Worm (Caenorhabditis elegans) whole organism, L1 larva: ENCODE results near the gene grl-1.

Experiments used
- C04F5.9 ChIP-seq: sonication (generic microtip); optimal IDR thresholded peaks from 2 replicates; lab custom pipeline; 2016; ENCODE audit warnings: missing genetic modification characterization, missing compliant biosample characterization
- ceh-63 ChIP-seq: fragments of 200-800 bp; sonication (Bioruptor generic); optimal IDR thresholded peaks from 2 replicates; lab custom pipeline; 2018; ENCODE audit warnings: mild to moderate bottlenecking, missing genetic modification characterization, missing compliant biosample characterization
- ceh-88 ChIP-seq: fragments of 200-800 bp; sonication (Bioruptor generic); IDR thresholded peaks from 2 replicates; pipeline ENCODE4 v1.3.6; 2022; ENCODE audit warnings: missing genetic modification characterization, missing compliant biosample characterization
- dpl-1 ChIP-seq, 3 experiments: fragments of 150-350 bp in 2 of 3; sonication (generic microtip) in 1 of 3; optimal IDR thresholded peaks; 2 replicates each; lab custom pipeline; 2014 to 2017; ENCODE audit warnings: missing biosample characterization in 3 of 3, missing genetic modification characterization in 3 of 3, missing genetic modification reagents in 3 of 3
- efl-3 ChIP-seq: fragments of 200-800 bp; sonication (Bioruptor generic); optimal IDR thresholded peaks from 2 replicates; lab custom pipeline; 2018; ENCODE audit warnings: mild to moderate bottlenecking, missing genetic modification characterization, missing compliant biosample characterization
- egl-13 ChIP-seq: sonication (generic microtip); optimal IDR thresholded peaks from 2 replicates; lab custom pipeline; 2016; ENCODE audit warnings: missing genotype, missing genetic modification reagents, missing genetic modification characterization, missing compliant biosample characterization
- elt-2 ChIP-seq: sonication (generic microtip); optimal IDR thresholded peaks from 2 replicates; lab custom pipeline; 2016; ENCODE audit warnings: missing genetic modification characterization, mild to moderate bottlenecking, inconsistent platforms, missing compliant biosample characterization, missing genetic modification reagents
- ets-5 ChIP-seq: fragments of 200-800 bp; sonication (Bioruptor generic); IDR thresholded peaks from 2 replicates; pipeline ENCODE4 v1.3.6; 2022; ENCODE audit warnings: missing genetic modification characterization, missing compliant biosample characterization
- fkh-10 ChIP-seq: sonication (generic microtip); optimal IDR thresholded peaks from 2 replicates; lab custom pipeline; 2017; ENCODE audit warnings: missing biosample characterization, missing genetic modification reagents, missing genetic modification characterization
- fkh-4 ChIP-seq: sonication (generic microtip); optimal IDR thresholded peaks from 2 replicates; lab custom pipeline; 2016; ENCODE audit warnings: missing compliant biosample characterization, missing genetic modification characterization, borderline replicate concordance
- fkh-8 ChIP-seq: sonication (generic microtip); optimal IDR thresholded peaks from 2 replicates; lab custom pipeline; 2016; ENCODE audit warnings: mild to moderate bottlenecking, missing genetic modification characterization, missing compliant biosample characterization
- fos-1 ChIP-seq: fragments of 150-350 bp; optimal IDR thresholded peaks from 2 replicates; lab custom pipeline; 2014; ENCODE audit warnings: missing biosample characterization, missing genetic modification characterization
- hlh-17 ChIP-seq: fragments of 200-800 bp; sonication (Bioruptor generic); optimal IDR thresholded peaks from 2 replicates; lab custom pipeline; 2018; ENCODE audit warnings: missing genetic modification characterization, mild to moderate bottlenecking, missing compliant biosample characterization, moderate library complexity, borderline replicate concordance
- hlh-4 ChIP-seq: sonication (generic microtip); optimal IDR thresholded peaks from 2 replicates; lab custom pipeline; 2016; ENCODE audit warnings: mild to moderate bottlenecking, missing genetic modification characterization, missing compliant biosample characterization
- hpl-2 ChIP-seq: fragments of 150-350 bp; optimal IDR thresholded peaks from 2 replicates; lab custom pipeline; 2014; ENCODE audit warnings: missing biosample characterization, missing genetic modification reagents, missing genetic modification characterization
- irx-1 ChIP-seq: sonication (generic microtip); optimal IDR thresholded peaks from 2 replicates; lab custom pipeline; 2016; ENCODE audit warnings: missing genetic modification characterization, missing compliant biosample characterization
- jun-1 ChIP-seq: fragments of 150-350 bp; optimal IDR thresholded peaks from 2 replicates; lab custom pipeline; 2014; ENCODE audit warnings: missing biosample characterization, missing genetic modification reagents, missing genetic modification characterization
- lin-13 ChIP-seq: fragments of 150-350 bp; optimal IDR thresholded peaks from 2 replicates; lab custom pipeline; 2014; ENCODE audit warnings: missing biosample characterization, missing genetic modification reagents, missing genetic modification characterization
- lin-14 ChIP-seq: fragments of 200-800 bp; sonication (Bioruptor generic); optimal IDR thresholded peaks from 2 replicates; lab custom pipeline; 2018; ENCODE audit warnings: mild to moderate bottlenecking, missing genetic modification characterization, moderate library complexity, missing compliant biosample characterization
- lin-35 ChIP-seq, 2 experiments: fragments of 150-350 bp; optimal IDR thresholded peaks; 2 replicates each; lab custom pipeline; 2014; ENCODE audit warnings: missing biosample characterization in 2 of 2, missing genetic modification characterization in 2 of 2, missing genetic modification reagents in 2 of 2
- lin-39 ChIP-seq: fragments of 150-350 bp; optimal IDR thresholded peaks from 2 replicates; lab custom pipeline; 2014; ENCODE audit warnings: missing biosample characterization, missing genetic modification reagents, missing genetic modification characterization
- lsy-2 ChIP-seq, 2 experiments: fragments of 150-350 bp; optimal IDR thresholded peaks; 2 replicates each; lab custom pipeline; 2014; ENCODE audit warnings: missing biosample characterization in 2 of 2, missing genetic modification characterization in 2 of 2
- mab-9 ChIP-seq: fragments of 200-800 bp; sonication (Bioruptor generic); IDR thresholded peaks from 2 replicates; pipeline ENCODE4 v1.3.6; 2022; ENCODE audit warnings: missing genetic modification reagents, missing genetic modification characterization, missing compliant biosample characterization
- mep-1 ChIP-seq: fragments of 150-350 bp; optimal IDR thresholded peaks from 2 replicates; lab custom pipeline; 2014; ENCODE audit warnings: missing biosample characterization, missing genetic modification characterization
- nhr-20 ChIP-seq: sonication (generic microtip); optimal IDR thresholded peaks from 2 replicates; lab custom pipeline; 2016; ENCODE audit warnings: mild to moderate bottlenecking, missing genetic modification characterization, missing compliant biosample characterization
- nhr-237 ChIP-seq: fragments of 150-350 bp; optimal IDR thresholded peaks from 2 replicates; lab custom pipeline; 2014; ENCODE audit warnings: missing biosample characterization, missing genetic modification characterization
- nhr-28 ChIP-seq: fragments of 150-350 bp; optimal IDR thresholded peaks from 2 replicates; lab custom pipeline; 2014; ENCODE audit warnings: missing biosample characterization, missing genetic modification characterization
- nhr-47 ChIP-seq: sonication (generic microtip); optimal IDR thresholded peaks from 2 replicates; lab custom pipeline; 2016; ENCODE audit warnings: mild to moderate bottlenecking, missing genetic modification characterization, moderate library complexity, missing compliant biosample characterization
- nhr-71 ChIP-seq: sonication (generic microtip); optimal IDR thresholded peaks from 2 replicates; lab custom pipeline; 2016; ENCODE audit warnings: mild to moderate bottlenecking, missing genetic modification characterization, moderate library complexity, missing compliant biosample characterization
- nhr-77 ChIP-seq: fragments of 150-350 bp; optimal IDR thresholded peaks from 2 replicates; lab custom pipeline; 2014; ENCODE audit warnings: missing biosample characterization, missing genetic modification characterization
- nhr-90 ChIP-seq: sonication (generic microtip); optimal IDR thresholded peaks from 2 replicates; lab custom pipeline; 2016; ENCODE audit warnings: mild to moderate bottlenecking, missing genetic modification characterization, missing compliant biosample characterization; ENCODE audit not compliant: poor library complexity
- pax-3 ChIP-seq: fragments of 200-800 bp; sonication (Bioruptor generic); optimal IDR thresholded peaks from 2 replicates; lab custom pipeline; 2018; ENCODE audit warnings: mild to moderate bottlenecking, missing genetic modification characterization, moderate library complexity, missing compliant biosample characterization
- pqm-1 ChIP-seq: sonication (generic microtip); optimal IDR thresholded peaks from 3 replicates; lab custom pipeline; 2017; ENCODE audit warnings: missing biosample characterization, missing genetic modification characterization
- rnt-1 ChIP-seq: sonication (generic microtip); optimal IDR thresholded peaks from 2 replicates; lab custom pipeline; 2016; ENCODE audit warnings: mild to moderate bottlenecking, missing genetic modification characterization, moderate library complexity, missing compliant biosample characterization
- snpc-4 ChIP-seq: fragments of 150-350 bp; optimal IDR thresholded peaks from 2 replicates; lab custom pipeline; 2014; ENCODE audit warnings: missing biosample characterization, missing genetic modification characterization
- sup-37 ChIP-seq: fragments of 200-800 bp; sonication (Bioruptor generic); optimal IDR thresholded peaks from 2 replicates; lab custom pipeline; 2018; ENCODE audit warnings: mild to moderate bottlenecking, missing genetic modification characterization, missing compliant biosample characterization
- swsn-7 ChIP-seq: sonication (generic microtip); optimal IDR thresholded peaks from 2 replicates; lab custom pipeline; 2016; ENCODE audit warnings: missing genetic modification characterization, missing compliant biosample characterization
- unc-130 ChIP-seq: fragments of 150-350 bp; optimal IDR thresholded peaks from 2 replicates; lab custom pipeline; 2017; ENCODE audit warnings: missing biosample characterization, missing genetic modification characterization, inconsistent platforms
- unc-30 ChIP-seq: sonication (generic microtip); optimal IDR thresholded peaks from 2 replicates; lab custom pipeline; 2017; ENCODE audit warnings: missing biosample characterization, missing genetic modification characterization
- vab-15 ChIP-seq: sonication (generic microtip); optimal IDR thresholded peaks from 2 replicates; lab custom pipeline; 2017; ENCODE audit warnings: missing genotype, mild to moderate bottlenecking, missing genetic modification characterization, missing compliant biosample characterization
- xbp-1 ChIP-seq: sonication (generic microtip); optimal IDR thresholded peaks from 2 replicates; lab custom pipeline; 2016; ENCODE audit warnings: missing genetic modification characterization, missing compliant biosample characterization
- zag-1 ChIP-seq: fragments of 150-350 bp; optimal IDR thresholded peaks from 2 replicates; lab custom pipeline; 2014; ENCODE audit warnings: missing biosample characterization, missing genetic modification characterization
- ztf-4 ChIP-seq: fragments of 150-350 bp; optimal IDR thresholded peaks from 2 replicates; lab custom pipeline; 2014; ENCODE audit warnings: missing biosample characterization, missing genetic modification characterization

grl-1 gene

DNA sequence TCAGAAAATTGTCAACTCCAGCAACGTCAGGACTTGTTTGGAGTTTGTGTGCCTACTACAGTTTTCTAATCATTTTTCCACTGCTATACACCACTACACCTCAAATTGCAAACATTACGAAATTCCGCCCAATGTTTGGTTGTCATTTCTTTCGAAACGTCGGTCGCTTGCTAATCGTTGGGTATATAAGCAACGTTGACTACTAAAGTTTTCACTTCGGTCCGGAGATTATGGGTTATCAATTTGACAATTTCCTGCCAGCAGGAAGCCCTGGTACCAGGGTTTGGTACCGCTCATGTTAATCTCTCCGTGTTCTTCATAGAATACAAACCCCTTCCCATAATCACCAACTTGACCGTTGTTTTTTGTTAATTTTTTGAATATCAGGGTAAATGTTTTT lies 42.4 kb upstream of the grl-1 start (continued):
- TF ChIP-seq fos-1 (tag; lab: Kevin White, UChicago) (no peak), jun-1 (peak; percentile 41), irx-1 (tag; lab: Kevin White, UChicago) (no peak), nhr-77 (tag; lab: Kevin White, UChicago) (peak; percentile 53), vab-15 (tag; lab: Kevin White, UChicago) (no peak), hpl-2 (GFP tag; lab: Kevin White, UChicago) (peak; percentile 54), mep-1 (tag; lab: Kevin White, UChicago) (no peak), lsy-2 (tag; optimal IDR thresholded peaks at IDR 0.05; lab: Kevin White, UChicago) (peak in 1 of 2 experiments; percentile 36)
- TF ChIP-seq, all 84 proteins: peak for 23

DNA sequence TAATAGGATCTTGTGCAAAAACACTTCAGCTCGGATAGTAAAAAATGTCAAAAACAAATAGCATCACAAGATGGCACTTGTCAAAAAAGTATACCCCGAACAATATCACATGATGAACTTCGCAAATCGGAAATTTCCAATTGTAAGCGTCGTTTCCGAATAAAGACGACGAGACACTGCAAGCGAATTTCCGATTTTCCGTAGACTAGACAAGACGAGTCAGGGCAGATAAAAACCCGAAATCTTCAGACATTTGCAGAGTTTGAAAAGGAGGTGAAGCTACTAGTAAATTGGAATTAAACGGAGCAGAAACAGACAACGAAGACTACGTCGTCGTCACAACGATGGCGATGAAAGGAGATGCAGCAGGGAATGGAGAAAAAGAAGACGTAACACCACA lies 38.0 kb upstream of the grl-1 start:
- TF ChIP-seq lin-13 (GFP tag; lab: Kevin White, UChicago), result no peak
- no peak for TF ChIP-seq mep-1 (tag; lab: Kevin White, UChicago)
- TF ChIP-seq snpc-4 (tag; lab: Kevin White, UChicago), result no peak
- no peak for TF ChIP-seq hpl-2 (GFP tag; lab: Kevin White, UChicago)
- TF ChIP-seq lin-14 (GFP tag; lab: Kevin White, UChicago), result peak; percentile 60
- no peak for TF ChIP-seq efl-3
- no peak for TF ChIP-seq rnt-1 (tag; lab: Kevin White, UChicago)
- TF ChIP-seq ets-5 (GFP tag; lab: Robert Waterston, UW), result no peak
- TF ChIP-seq fkh-8 (tag; lab: Kevin White, UChicago), result peak; percentile 29
- TF ChIP-seq nhr-71, result peak; percentile 8
- TF ChIP-seq hlh-4, result no peak
- no peak for TF ChIP-seq zag-1 (tag; lab: Kevin White, UChicago)
- TF ChIP-seq fkh-10 (GFP tag; lab: Kevin White, UChicago), result peak; percentile 90
- no peak for TF ChIP-seq sup-37 (GFP tag; lab: Kevin White, UChicago)
- peak; percentile 19 for TF ChIP-seq egl-13
- TF ChIP-seq mab-9 (GFP tag; lab: Robert Waterston, UW), result no peak
- TF ChIP-seq, all 84 proteins: peak for 5

DNA sequence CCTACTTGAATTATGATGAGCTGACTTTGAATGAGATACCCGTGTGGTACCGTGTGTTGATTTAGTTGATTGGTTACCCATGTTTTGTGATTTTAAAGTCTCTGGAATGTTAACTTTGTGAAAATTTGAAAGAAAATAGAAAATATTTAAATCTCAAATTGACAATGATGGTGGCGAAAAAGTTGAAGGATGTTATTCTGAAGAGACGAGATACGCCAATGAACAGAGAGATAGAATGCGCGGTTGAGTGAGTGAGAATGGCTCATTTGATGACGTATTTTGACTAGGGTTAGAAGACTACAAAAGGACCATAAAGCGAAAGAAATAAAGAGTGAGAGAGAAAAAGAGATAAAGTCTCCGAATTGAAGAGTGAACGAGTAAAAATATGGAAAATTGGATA lies 36.8 kb upstream of the grl-1 start, which contains the start of gene glb-6:
Gene glb-6, minus strand, starts transcription at position 101 of the 400 bp plus-strand sequence.
- TF ChIP-seq lin-14 (GFP tag; lab: Kevin White, UChicago) (peak; percentile 39), fkh-10 (GFP tag; lab: Kevin White, UChicago) (peak; percentile 16), nhr-47 (tag; lab: Kevin White, UChicago) (no peak)
- TF ChIP-seq, all 84 proteins: peak for 2

DNA sequence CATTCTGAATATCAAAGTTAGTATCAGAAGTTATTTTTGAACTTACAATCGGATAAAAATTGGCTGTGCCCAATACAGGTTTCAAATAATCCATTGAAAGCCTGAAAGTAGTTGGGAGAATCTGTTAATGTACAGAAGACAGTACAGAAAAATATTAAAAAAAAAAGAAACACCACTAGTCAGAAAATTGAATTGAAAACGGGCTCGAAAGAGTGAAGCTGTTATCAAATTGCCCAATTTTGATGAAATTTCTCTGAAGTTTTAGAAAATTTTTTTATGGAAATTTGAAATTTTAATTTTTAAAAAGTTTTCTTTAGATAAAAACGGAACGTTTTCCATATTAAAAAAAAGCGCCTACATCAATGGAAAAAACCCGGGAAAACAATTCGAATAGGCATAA lies 33.5 kb upstream of the grl-1 start, which contains the start of gene C18C4.7:
Gene C18C4.7, minus strand, starts transcription at position 101 of the 400 bp plus-strand sequence.
- TF ChIP-seq unc-130 (tag; lab: Kevin White, UChicago), result no peak
- TF ChIP-seq dpl-1 (GFP tag; optimal IDR thresholded peaks at IDR 0.05; lab: Kevin White, UChicago), result no peak
- TF ChIP-seq fkh-4 (tag; lab: Kevin White, UChicago), result no peak
- TF ChIP-seq nhr-20, result no peak
- no peak for TF ChIP-seq pax-3
- TF ChIP-seq xbp-1 (tag; lab: Kevin White, UChicago), result no peak

DNA sequence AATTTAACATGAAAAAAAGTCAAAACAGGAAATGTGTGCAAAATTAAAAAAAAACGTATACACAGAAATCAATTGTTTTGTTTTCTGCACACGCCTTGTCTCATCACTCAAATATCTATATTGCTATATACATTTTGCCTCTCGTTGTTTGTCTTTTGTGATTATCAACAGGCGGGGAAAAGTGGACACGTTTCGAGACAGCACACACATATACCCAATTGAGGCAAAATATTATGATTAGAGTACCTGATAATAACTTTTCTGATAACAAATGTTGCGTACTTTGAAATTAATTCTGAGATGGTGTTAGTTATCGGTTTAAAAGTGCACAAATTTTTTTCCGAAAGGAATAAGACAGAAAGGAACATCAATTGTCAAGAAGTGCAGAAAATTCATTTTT lies 26.2 kb upstream of the grl-1 start:
- TF ChIP-seq rnt-1 (tag; lab: Kevin White, UChicago), result no peak
- no peak for TF ChIP-seq C04F5.9
- TF ChIP-seq nhr-237, result no peak
- no peak for TF ChIP-seq ztf-4 (tag; lab: Kevin White, UChicago)
- no peak for TF ChIP-seq swsn-7 (tag; lab: Kevin White, UChicago)
- TF ChIP-seq ceh-63 (GFP tag; lab: Kevin White, UChicago), result no peak
- TF ChIP-seq ceh-88 (GFP tag; lab: Robert Waterston, UW), result no peak
- no peak for TF ChIP-seq nhr-28
- no peak for TF ChIP-seq ets-5 (GFP tag; lab: Robert Waterston, UW)
- peak; percentile 88 for TF ChIP-seq elt-2 (tag; lab: Kevin White, UChicago)
- TF ChIP-seq lin-14 (GFP tag; lab: Kevin White, UChicago), result peak; percentile 26
- peak in 1 of 2 experiments; percentile 31 for TF ChIP-seq lin-35 (GFP tag; optimal IDR thresholded peaks at IDR 0.05; lab: Kevin White, UChicago)
- TF ChIP-seq lin-39 (tag; lab: Kevin White, UChicago), result no peak
- no peak for TF ChIP-seq jun-1
- no peak for TF ChIP-seq unc-30 (tag; lab: Kevin White, UChicago)
- TF ChIP-seq nhr-90 (tag; lab: Kevin White, UChicago), result peak; percentile 21
- TF ChIP-seq hlh-17 (GFP tag; lab: Kevin White, UChicago), result no peak
- peak; percentile 77 for TF ChIP-seq pqm-1 (tag; lab: Kevin White, UChicago)
